Fruit fly (Drosophila melanogaster) whole organism, embryonic: ENCODE measurements around the gene OtopLc.

Experiments used
- CG7372 ChIP-seq: fragments of 200-800 bp; sonication (Bioruptor generic); IDR thresholded peaks from 2 replicates; pipeline ENCODE4 v1.3.6; 2022; ENCODE audit warnings: missing biosample characterization, missing genetic modification characterization
- CG7745 ChIP-seq: fragments of 200-800 bp; sonication (Bioruptor generic); optimal IDR thresholded peaks from 2 replicates; lab custom pipeline; 2018; ENCODE audit warnings: missing biosample characterization, mild to moderate bottlenecking, missing genetic modification characterization, moderate library complexity
- bigmax ChIP-seq: fragments of 200-800 bp; sonication (Bioruptor generic); optimal IDR thresholded peaks from 2 replicates; lab custom pipeline; 2018; ENCODE audit warnings: missing biosample characterization, mild to moderate bottlenecking, missing genetic modification characterization
- br ChIP-seq: fragments of >200 bp; optimal IDR thresholded peaks from 2 replicates; lab custom pipeline; 2017
- cato ChIP-seq: fragments of 200-800 bp; sonication (Bioruptor generic); optimal IDR thresholded peaks from 2 replicates; lab custom pipeline; 2016; ENCODE audit warnings: missing biosample characterization, missing genetic modification characterization, borderline replicate concordance
- tin ChIP-seq: fragments of 200-800 bp; sonication (Bioruptor generic); optimal IDR thresholded peaks from 3 replicates; lab custom pipeline; 2016; ENCODE audit warnings: missing biosample characterization, missing genetic modification characterization
- wor ChIP-seq: fragments of 200-800 bp; sonication (Bioruptor generic); IDR thresholded peaks from 2 replicates; pipeline ENCODE4 v1.3.6; 2022; ENCODE audit warnings: missing biosample characterization, missing genetic modification characterization

DNA sequence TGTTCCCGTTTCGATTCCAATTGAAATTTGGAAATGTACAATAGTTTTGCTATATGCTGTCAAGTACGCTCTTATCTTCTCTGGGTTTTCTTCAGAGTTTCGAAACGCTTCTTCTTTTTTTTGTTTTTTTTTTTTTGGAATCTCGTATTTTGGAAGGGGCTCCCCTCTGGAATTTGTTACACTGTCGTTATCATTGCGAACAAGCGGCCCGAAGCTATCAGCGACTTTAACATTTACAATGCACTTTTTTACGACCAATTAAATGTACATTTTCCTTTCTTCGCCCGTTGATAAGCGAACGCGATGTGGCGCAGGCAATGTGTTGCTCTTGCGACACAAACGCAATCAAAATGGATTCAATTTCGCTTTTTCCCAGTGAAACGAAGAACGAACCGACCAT is 14.2 kb upstream of the OtopLc start:
- no peak for TF ChIP-seq bigmax (GFP tag; lab: Kevin White, UChicago)
- TF ChIP-seq CG7372 (GFP tag; lab: Robert Waterston, UW) = no peak
- no peak for TF ChIP-seq wor (GFP tag; lab: Robert Waterston, UW)
- no peak for TF ChIP-seq CG7745 (tag; lab: Kevin White, UChicago)
- no peak for TF ChIP-seq br (lab: Kevin White, UChicago)
- TF ChIP-seq tin = no peak
- no peak for TF ChIP-seq cato (GFP tag; lab: Kevin White, UChicago)
